Worm (Caenorhabditis elegans) whole organism, dauer: ENCODE data around the gene igeg-1.

Experiments used
- unc-62 ChIP-seq: sonication (generic microtip); optimal IDR thresholded peaks from 2 replicates; lab custom pipeline; 2017; ENCODE audit warnings: missing biosample characterization, missing genetic modification reagents, missing genetic modification characterization

The igeg-1 gene

DNA sequence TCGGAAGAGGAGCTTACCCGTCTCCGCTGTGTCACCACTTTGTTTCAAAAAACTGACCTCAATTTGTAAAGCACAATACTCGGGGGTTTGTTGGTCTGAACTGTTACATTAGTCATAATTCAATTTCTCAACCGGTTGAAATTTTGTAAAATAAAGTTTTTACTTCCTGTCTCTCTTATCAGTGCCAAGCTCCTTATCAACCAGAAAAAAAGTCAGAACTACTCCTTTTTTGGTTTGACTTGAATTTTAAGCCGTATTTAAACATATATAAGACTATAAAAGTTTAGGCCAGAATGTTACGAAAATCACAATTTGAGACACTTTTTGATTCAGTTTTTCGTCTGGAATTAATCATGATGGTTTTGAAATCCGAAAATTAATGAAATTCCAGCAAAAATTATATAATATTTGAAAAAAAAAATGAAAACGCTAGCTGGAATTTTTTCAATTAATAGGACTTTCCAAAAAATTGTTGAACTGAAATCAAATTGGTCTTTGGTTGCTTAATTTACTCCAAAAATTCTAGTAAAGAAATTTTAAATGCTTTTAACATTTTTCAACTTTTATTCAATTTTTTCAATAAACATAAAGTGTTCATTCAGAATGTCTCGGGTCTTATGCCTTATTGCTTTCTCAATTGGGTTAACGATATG, 37.0 kb downstream of the igeg-1 start, which contains the start of gene F19C7.2:
TSS of gene F19C7.2 (plus strand) at position 603 of the 653 bp plus-strand sequence.
- no peak for TF ChIP-seq unc-62 (GFP tag; lab: Kevin White, UChicago)

DNA sequence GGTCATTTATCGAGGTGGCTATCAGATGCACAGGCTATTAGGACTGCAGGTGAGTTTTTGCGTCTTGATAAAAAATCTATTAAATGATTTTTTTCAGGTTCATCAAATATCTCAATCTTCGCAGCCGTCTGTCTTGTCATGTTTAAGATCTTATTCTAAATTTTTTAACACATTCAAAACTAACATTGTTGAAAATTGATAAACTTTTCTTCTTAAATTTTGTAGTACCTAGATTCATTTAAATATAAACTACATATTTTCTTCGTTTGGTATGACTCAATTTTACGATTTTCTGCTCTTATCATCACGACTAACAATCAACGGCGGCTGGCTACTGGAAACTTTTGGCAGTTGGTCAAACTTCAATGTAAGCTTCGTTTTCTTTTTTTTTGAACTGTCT, 40.1 kb downstream of the igeg-1 start, which contains the start of gene F19C7.4:
TSS of gene F19C7.4 (plus strand) at position 301 of the 400 bp plus-strand sequence.
- TF ChIP-seq unc-62 (GFP tag; lab: Kevin White, UChicago): no peak

DNA sequence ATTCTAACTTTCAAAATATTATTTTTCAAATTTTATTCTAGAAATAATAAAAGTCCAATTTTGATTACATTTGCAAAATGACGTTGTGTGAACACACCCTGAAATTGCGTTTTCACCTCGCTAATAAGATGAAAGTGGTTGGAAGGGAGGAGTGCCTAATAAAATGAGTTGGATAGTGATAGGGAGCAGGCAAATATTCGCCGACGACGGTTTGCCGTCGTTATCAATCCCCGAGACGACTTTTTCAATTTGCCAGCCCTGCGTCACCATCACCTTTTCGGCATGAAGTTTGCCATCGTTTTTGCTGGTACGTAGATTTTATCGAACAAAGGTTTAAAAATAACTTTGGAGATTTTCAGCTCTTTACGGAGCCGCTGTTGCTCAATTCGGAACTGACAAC, 43.2 kb downstream of the igeg-1 start, which contains the start of gene nspg-10:
TSS of gene nspg-10 (plus strand) at position 179 of the 400 bp plus-strand sequence.
- TF ChIP-seq unc-62 (GFP tag; lab: Kevin White, UChicago): no peak

DNA sequence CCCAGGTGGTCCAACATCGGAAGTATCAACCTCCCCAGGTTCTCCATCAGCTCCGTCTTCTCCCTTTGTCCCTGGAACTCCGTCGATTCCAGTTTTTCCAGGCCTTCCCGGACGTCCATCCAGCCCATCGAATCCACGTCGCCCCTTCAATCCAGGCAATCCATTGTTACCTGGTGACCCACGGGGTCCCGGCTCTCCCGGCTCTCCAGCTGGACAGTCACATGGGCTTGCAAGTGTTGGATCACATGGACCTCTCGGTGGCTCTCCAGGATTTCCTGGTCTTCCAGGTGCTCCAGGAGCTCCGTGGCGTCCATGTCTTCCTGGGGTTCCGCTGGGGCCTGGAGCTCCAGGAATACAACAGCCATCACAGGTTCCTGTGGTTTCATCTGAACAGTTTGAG, 46.2 kb downstream of the igeg-1 start:
- no peak for TF ChIP-seq unc-62 (GFP tag; lab: Kevin White, UChicago)

DNA sequence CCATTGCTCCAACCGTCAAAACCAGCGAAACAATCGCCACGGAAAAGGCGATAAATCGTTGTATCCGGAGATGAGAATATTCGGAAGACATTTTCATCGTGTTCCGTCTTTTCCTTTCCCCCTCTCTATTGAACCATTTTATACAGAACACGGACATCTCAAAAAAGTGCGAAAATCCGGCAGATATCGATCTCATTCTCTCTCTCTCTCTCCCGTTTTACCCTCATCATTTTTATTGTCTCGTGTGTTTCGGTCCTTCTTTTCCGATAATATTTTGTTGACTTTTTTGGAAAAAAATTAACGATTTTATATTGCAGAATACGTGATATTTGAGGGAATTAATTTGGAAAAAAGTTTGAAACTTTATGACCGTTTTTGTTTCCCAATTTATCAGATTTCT, 47.1 kb downstream of the igeg-1 start, which contains the start of gene col-110:
TSS of gene col-110 (minus strand) at position 101 of the 400 bp plus-strand sequence.
- TF ChIP-seq unc-62 (GFP tag; lab: Kevin White, UChicago): no peak

DNA sequence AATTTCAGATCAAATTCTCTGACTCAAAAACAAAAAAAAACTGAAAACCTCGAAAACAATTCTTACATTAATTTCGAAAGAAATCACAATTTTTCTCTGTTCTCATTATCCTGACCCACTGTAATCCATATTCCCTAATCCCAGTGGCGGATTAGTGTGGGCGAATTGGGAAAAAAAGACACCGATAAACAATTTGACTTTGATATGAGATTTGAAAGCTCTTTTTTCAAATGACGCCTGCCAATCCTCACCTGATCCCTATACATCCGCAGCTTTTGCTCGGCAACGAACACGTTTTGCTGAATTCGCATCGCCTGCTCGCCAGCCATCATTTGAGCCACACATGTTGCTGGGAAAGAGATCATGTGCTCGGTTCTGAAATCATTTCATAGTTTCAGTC, 49.3 kb downstream of the igeg-1 start:
- TF ChIP-seq unc-62 (GFP tag; lab: Kevin White, UChicago): no peak

DNA sequence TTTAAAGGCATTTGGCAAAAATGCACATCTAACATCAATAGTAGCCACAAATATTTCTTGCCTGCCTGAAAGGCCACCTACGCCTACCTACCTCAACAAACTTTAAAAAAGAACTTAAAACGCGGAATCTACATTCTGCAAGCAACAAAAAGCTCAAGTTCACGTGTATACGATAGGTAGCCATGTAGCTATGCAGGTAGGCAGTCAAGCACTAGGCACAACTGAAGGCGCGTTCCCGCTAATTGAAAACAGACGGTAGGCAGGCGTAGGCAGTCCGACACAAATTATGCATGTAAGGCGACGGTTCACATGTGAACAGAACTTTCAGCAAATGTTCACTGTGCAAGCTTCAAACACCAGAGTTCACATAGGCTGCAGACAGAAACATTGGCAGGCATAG, 50.1 kb downstream of the igeg-1 start:
- no peak for TF ChIP-seq unc-62 (GFP tag; lab: Kevin White, UChicago)

DNA sequence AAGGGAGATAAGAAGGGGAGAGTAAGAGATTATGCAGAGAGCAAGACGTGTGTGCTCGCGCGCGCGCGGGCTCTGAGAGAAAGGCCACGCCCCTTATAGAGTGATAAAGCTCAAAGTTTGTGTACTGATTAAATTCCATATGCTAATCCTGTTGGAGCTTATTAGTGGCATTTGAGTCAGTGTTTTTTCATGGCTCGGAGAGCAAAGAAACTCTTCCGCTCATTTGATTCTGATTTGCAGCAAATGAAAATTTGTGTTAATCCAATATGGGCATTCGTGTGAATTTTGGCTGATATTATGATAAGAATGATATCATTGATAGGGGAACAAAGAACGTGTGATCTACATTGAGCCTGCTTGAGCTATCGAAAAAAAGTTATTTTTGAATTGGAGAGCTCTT, 51.1 kb downstream of the igeg-1 start:
- TF ChIP-seq unc-62 (GFP tag; lab: Kevin White, UChicago): no peak
